Worm (Caenorhabditis elegans) whole organism, L1 larva: ENCODE data around the gene idpc-4.
A peak's percentile ranks its signal among the peaks of the same experiment; 100 is the strongest.

Source experiments
- C16A3.4 ChIP-seq: fragments of 150-350 bp; optimal IDR thresholded peaks from 2 replicates; lab custom pipeline; 2014; ENCODE audit warnings: missing biosample characterization, missing genetic modification characterization
- Y116A8C.19 ChIP-seq: sonication (generic microtip); optimal IDR thresholded peaks from 2 replicates; lab custom pipeline; 2016; ENCODE audit warnings: missing compliant biosample characterization, missing genetic modification characterization, borderline replicate concordance
- ama-1 ChIP-seq: fragments of 150-350 bp; optimal IDR thresholded peaks from 2 replicates; lab custom pipeline; 2014
- blmp-1 ChIP-seq: fragments of 150-350 bp; optimal IDR thresholded peaks from 2 replicates; lab custom pipeline; 2014; ENCODE audit warnings: missing biosample characterization, missing genetic modification characterization
- ceh-63 ChIP-seq: fragments of 200-800 bp; sonication (Bioruptor generic); optimal IDR thresholded peaks from 2 replicates; lab custom pipeline; 2018; ENCODE audit warnings: mild to moderate bottlenecking, missing genetic modification characterization, missing compliant biosample characterization
- ceh-8 ChIP-seq: fragments of 200-800 bp; sonication (Bioruptor generic); optimal IDR thresholded peaks from 2 replicates; lab custom pipeline; 2018; ENCODE audit warnings: mild to moderate bottlenecking, missing genetic modification characterization, moderate library complexity, missing compliant biosample characterization
- ceh-82 ChIP-seq, 3 experiments: fragments of 150-350 bp in 1 of 3; sonication (generic microtip) in 2 of 3; optimal IDR thresholded peaks; 2 replicates each; lab custom pipeline; 2014 to 2017; ENCODE audit warnings: missing biosample characterization in 3 of 3, missing genetic modification characterization in 3 of 3
- ces-1 ChIP-seq: fragments of 150-350 bp; optimal IDR thresholded peaks from 2 replicates; lab custom pipeline; 2014; ENCODE audit warnings: missing biosample characterization, missing genetic modification reagents, missing genetic modification characterization
- dpl-1 ChIP-seq, 3 experiments: fragments of 150-350 bp in 2 of 3; sonication (generic microtip) in 1 of 3; optimal IDR thresholded peaks; 2 replicates each; lab custom pipeline; 2014 to 2017; ENCODE audit warnings: missing biosample characterization in 3 of 3, missing genetic modification characterization in 3 of 3, missing genetic modification reagents in 3 of 3
- dsc-1 ChIP-seq: sonication (generic microtip); optimal IDR thresholded peaks from 2 replicates; lab custom pipeline; 2016; ENCODE audit warnings: mild to moderate bottlenecking, missing genetic modification characterization, missing compliant biosample characterization
- efl-1 ChIP-seq, 4 experiments: fragments of 150-350 bp; optimal IDR thresholded peaks in 3 of 4; peaks in 1 of 4; 1 replicate in 1 of 4; 2 replicates in 3 of 4; lab custom pipeline; 2014; ENCODE audit warnings: missing biosample characterization in 2 of 4, missing genetic modification characterization in 2 of 4, missing genetic modification reagents in 2 of 4
- egl-13 ChIP-seq: sonication (generic microtip); optimal IDR thresholded peaks from 2 replicates; lab custom pipeline; 2016; ENCODE audit warnings: missing genotype, missing genetic modification reagents, missing genetic modification characterization, missing compliant biosample characterization
- egl-27 ChIP-seq, 2 experiments: fragments of 150-350 bp in 1 of 2; sonication (generic microtip); optimal IDR thresholded peaks; 3 replicates each; lab custom pipeline; 2017 to 2018; ENCODE audit warnings: missing biosample characterization in 2 of 2, missing genetic modification characterization in 2 of 2, missing genetic modification reagents in 2 of 2
- elt-3 ChIP-seq, 6 experiments: fragments of 150-350 bp in 1 of 6; sonication (generic microtip); optimal IDR thresholded peaks; 2 replicates each; lab custom pipeline; 2017 to 2018; ENCODE audit warnings: missing biosample characterization in 6 of 6, missing genetic modification characterization in 6 of 6, inconsistent platforms in 1 of 6
- fkh-10 ChIP-seq: sonication (generic microtip); optimal IDR thresholded peaks from 2 replicates; lab custom pipeline; 2017; ENCODE audit warnings: missing biosample characterization, missing genetic modification reagents, missing genetic modification characterization
- fkh-4 ChIP-seq: sonication (generic microtip); optimal IDR thresholded peaks from 2 replicates; lab custom pipeline; 2016; ENCODE audit warnings: missing compliant biosample characterization, missing genetic modification characterization, borderline replicate concordance
- fkh-8 ChIP-seq: sonication (generic microtip); optimal IDR thresholded peaks from 2 replicates; lab custom pipeline; 2016; ENCODE audit warnings: mild to moderate bottlenecking, missing genetic modification characterization, missing compliant biosample characterization
- grh-1 ChIP-seq: fragments of 200-800 bp; sonication (Bioruptor generic); IDR thresholded peaks from 2 replicates; pipeline ENCODE4 v1.3.6; 2022; ENCODE audit warnings: missing genetic modification reagents, missing genetic modification characterization, missing compliant biosample characterization
- irx-1 ChIP-seq: sonication (generic microtip); optimal IDR thresholded peaks from 2 replicates; lab custom pipeline; 2016; ENCODE audit warnings: missing genetic modification characterization, missing compliant biosample characterization
- lin-13 ChIP-seq: fragments of 150-350 bp; optimal IDR thresholded peaks from 2 replicates; lab custom pipeline; 2014; ENCODE audit warnings: missing biosample characterization, missing genetic modification reagents, missing genetic modification characterization
- lin-14 ChIP-seq: fragments of 200-800 bp; sonication (Bioruptor generic); optimal IDR thresholded peaks from 2 replicates; lab custom pipeline; 2018; ENCODE audit warnings: mild to moderate bottlenecking, missing genetic modification characterization, moderate library complexity, missing compliant biosample characterization
- lin-35 ChIP-seq, 2 experiments: fragments of 150-350 bp; optimal IDR thresholded peaks; 2 replicates each; lab custom pipeline; 2014; ENCODE audit warnings: missing biosample characterization in 2 of 2, missing genetic modification characterization in 2 of 2, missing genetic modification reagents in 2 of 2
- lsy-2 ChIP-seq, 2 experiments: fragments of 150-350 bp; optimal IDR thresholded peaks; 2 replicates each; lab custom pipeline; 2014; ENCODE audit warnings: missing biosample characterization in 2 of 2, missing genetic modification characterization in 2 of 2
- mdl-1 ChIP-seq, 2 experiments: fragments of 150-350 bp; optimal IDR thresholded peaks; 2 replicates each; lab custom pipeline; 2014 to 2017; ENCODE audit warnings: missing biosample characterization in 2 of 2, missing genetic modification characterization in 2 of 2, inconsistent platforms in 1 of 2
- nhr-19 ChIP-seq: fragments of 200-800 bp; sonication (Bioruptor generic); conservative IDR thresholded peaks from 2 replicates; pipeline ENCODE4 v1.3.6; 2022; ENCODE audit warnings: missing genetic modification characterization, missing compliant biosample characterization
- nhr-71 ChIP-seq: sonication (generic microtip); optimal IDR thresholded peaks from 2 replicates; lab custom pipeline; 2016; ENCODE audit warnings: mild to moderate bottlenecking, missing genetic modification characterization, moderate library complexity, missing compliant biosample characterization
- nhr-85 ChIP-seq: sonication (generic microtip); peaks from one replicate; lab custom pipeline; 2016; ENCODE audit warnings: missing genetic modification characterization, inconsistent platforms, missing compliant biosample characterization
- pag-3 ChIP-seq: sonication (generic microtip); optimal IDR thresholded peaks from 2 replicates; lab custom pipeline; 2017; ENCODE audit warnings: missing genetic modification characterization, mild to moderate bottlenecking, missing compliant biosample characterization, antibody characterized with exemption, borderline replicate concordance; ENCODE audit not compliant: insufficient read depth
- pax-3 ChIP-seq: fragments of 200-800 bp; sonication (Bioruptor generic); optimal IDR thresholded peaks from 2 replicates; lab custom pipeline; 2018; ENCODE audit warnings: mild to moderate bottlenecking, missing genetic modification characterization, moderate library complexity, missing compliant biosample characterization
- pqm-1 ChIP-seq: sonication (generic microtip); optimal IDR thresholded peaks from 3 replicates; lab custom pipeline; 2017; ENCODE audit warnings: missing biosample characterization, missing genetic modification characterization
- rnt-1 ChIP-seq: sonication (generic microtip); optimal IDR thresholded peaks from 2 replicates; lab custom pipeline; 2016; ENCODE audit warnings: mild to moderate bottlenecking, missing genetic modification characterization, moderate library complexity, missing compliant biosample characterization
- skn-1 ChIP-seq: fragments of 150-350 bp; optimal IDR thresholded peaks from 2 replicates; lab custom pipeline; 2014; ENCODE audit warnings: missing biosample characterization, missing genetic modification characterization
- snu-23 ChIP-seq: sonication (generic microtip); optimal IDR thresholded peaks from 2 replicates; lab custom pipeline; 2016; ENCODE audit warnings: missing genetic modification characterization, missing compliant biosample characterization
- sox-4 ChIP-seq: sonication (generic microtip); optimal IDR thresholded peaks from 2 replicates; lab custom pipeline; 2016; ENCODE audit warnings: missing genetic modification characterization, missing compliant biosample characterization
- swsn-7 ChIP-seq: sonication (generic microtip); optimal IDR thresholded peaks from 2 replicates; lab custom pipeline; 2016; ENCODE audit warnings: missing genetic modification characterization, missing compliant biosample characterization
- tbx-2 ChIP-seq: sonication (generic microtip); optimal IDR thresholded peaks from 2 replicates; lab custom pipeline; 2016; ENCODE audit warnings: missing genetic modification characterization, missing compliant biosample characterization
- unc-130 ChIP-seq: fragments of 150-350 bp; optimal IDR thresholded peaks from 2 replicates; lab custom pipeline; 2017; ENCODE audit warnings: missing biosample characterization, missing genetic modification characterization, inconsistent platforms
- unc-30 ChIP-seq: sonication (generic microtip); optimal IDR thresholded peaks from 2 replicates; lab custom pipeline; 2017; ENCODE audit warnings: missing biosample characterization, missing genetic modification characterization
- unc-86 ChIP-seq: sonication (generic microtip); optimal IDR thresholded peaks from 2 replicates; lab custom pipeline; 2016; ENCODE audit warnings: missing genetic modification characterization, missing compliant biosample characterization
- xbp-1 ChIP-seq: sonication (generic microtip); optimal IDR thresholded peaks from 2 replicates; lab custom pipeline; 2016; ENCODE audit warnings: missing genetic modification characterization, missing compliant biosample characterization
- zag-1 ChIP-seq: fragments of 150-350 bp; optimal IDR thresholded peaks from 2 replicates; lab custom pipeline; 2014; ENCODE audit warnings: missing biosample characterization, missing genetic modification characterization
- zip-4 ChIP-seq: fragments of 200-800 bp; sonication (Bioruptor generic); optimal IDR thresholded peaks from 2 replicates; lab custom pipeline; 2018; ENCODE audit warnings: mild to moderate bottlenecking, missing genetic modification characterization, moderate library complexity, missing compliant biosample characterization
- ztf-11 ChIP-seq, 2 experiments: sonication (generic microtip); optimal IDR thresholded peaks; 2 replicates each; lab custom pipeline; 2016 to 2017; ENCODE audit warnings: missing genetic modification characterization in 2 of 2, missing biosample characterization in 1 of 2, missing compliant biosample characterization in 1 of 2
- ztf-4 ChIP-seq: fragments of 150-350 bp; optimal IDR thresholded peaks from 2 replicates; lab custom pipeline; 2014; ENCODE audit warnings: missing biosample characterization, missing genetic modification characterization

idpc-4 gene

DNA sequence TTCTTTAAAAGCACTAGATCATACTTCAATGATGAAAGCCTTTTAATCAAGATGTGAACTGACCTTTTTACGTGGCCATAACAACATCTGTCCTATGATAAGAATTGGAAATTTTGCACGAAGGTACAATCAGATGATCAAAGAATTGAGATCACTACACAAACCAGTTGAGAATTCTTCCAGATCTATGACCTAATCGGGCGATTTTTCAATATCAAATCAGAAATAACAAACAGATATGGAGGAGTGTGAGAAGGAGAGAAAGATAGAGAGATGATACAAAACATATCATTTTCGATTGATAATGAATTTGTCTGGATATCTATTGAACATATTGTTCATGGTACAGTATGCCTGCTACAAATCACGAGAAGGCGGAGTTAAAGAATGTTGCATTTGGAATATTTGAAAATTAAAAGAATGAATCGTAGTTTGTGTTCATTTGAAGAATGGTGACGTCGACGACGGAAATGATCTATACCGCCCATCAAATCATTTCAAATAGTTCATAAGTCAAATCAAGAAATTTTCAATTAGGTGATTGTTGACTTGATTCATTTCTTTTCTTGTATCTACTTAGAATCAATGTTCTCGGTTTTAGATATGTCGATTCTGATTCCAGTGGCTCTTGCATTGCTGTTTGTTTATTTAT lies 29.1 kb downstream of the idpc-4 start, which contains the start of gene cyp-29A4 (continued):
- TF ChIP-seq ceh-8 (no peak), unc-86 (tag; lab: Kevin White, UChicago) (no peak), dsc-1 (tag; lab: Kevin White, UChicago) (no peak), irx-1 (tag; lab: Kevin White, UChicago) (no peak), blmp-1 (tag; lab: Kevin White, UChicago) (peak; percentile 58), pax-3 (no peak), sox-4 (tag; lab: Kevin White, UChicago) (no peak), dpl-1 (GFP tag; optimal IDR thresholded peaks at IDR 0.05; lab: Kevin White, UChicago) (no peak), egl-27 (tag; optimal IDR thresholded peaks at IDR 0.05; lab: Kevin White, UChicago) (no peak), egl-13 (tag; lab: Kevin White, UChicago) (no peak), lin-13 (no peak), zag-1 (tag; lab: Kevin White, UChicago) (no peak), rnt-1 (tag; lab: Kevin White, UChicago) (no peak), lin-35 (GFP tag; optimal IDR thresholded peaks at IDR 0.05; lab: Kevin White, UChicago) (peak in 1 of 2 experiments; percentile 29), pag-3 (tag; lab: Kevin White, UChicago) (no peak)
- TF ChIP-seq, all 84 proteins: peak for 11

DNA sequence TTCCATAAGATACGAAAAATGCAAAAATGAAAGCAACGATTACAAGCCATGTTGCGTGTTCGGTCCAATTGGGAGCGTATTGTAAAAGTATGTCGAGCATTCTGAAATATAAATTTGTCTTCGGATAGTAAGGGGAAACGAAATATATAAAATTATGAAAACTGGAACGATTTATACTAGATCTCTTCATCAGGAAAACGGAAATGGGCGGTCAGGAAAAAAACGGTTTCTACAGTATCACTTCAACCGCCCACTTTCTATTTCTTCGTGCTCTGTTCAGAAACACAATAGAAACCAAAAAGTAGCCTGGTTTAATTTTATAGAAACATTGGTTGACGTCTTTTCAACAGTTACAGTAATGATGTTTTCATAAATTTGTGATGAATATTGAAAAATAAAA lies 36.3 kb downstream of the idpc-4 start, which contains the start of gene pitr-4:
Gene pitr-4 (minus strand): TSS at position 101 of the 400 bp plus-strand sequence.
- TF ChIP-seq ama-1 (no peak), C16A3.4 (tag; lab: Kevin White, UChicago) (no peak), ztf-11 (tag; optimal IDR thresholded peaks at IDR 0.05; lab: Kevin White, UChicago) (no peak), nhr-19 (GFP tag; lab: Robert Waterston, UW) (no peak), dpl-1 (GFP tag; optimal IDR thresholded peaks at IDR 0.05; lab: Kevin White, UChicago) (no peak), snu-23 (GFP tag; lab: Kevin White, UChicago) (no peak), Y116A8C.19 (tag; lab: Kevin White, UChicago) (no peak), pqm-1 (tag; lab: Kevin White, UChicago) (no peak), ceh-63 (GFP tag; lab: Kevin White, UChicago) (no peak), unc-130 (tag; lab: Kevin White, UChicago) (no peak), zag-1 (tag; lab: Kevin White, UChicago) (no peak), unc-30 (tag; lab: Kevin White, UChicago) (no peak), grh-1 (GFP tag; lab: Robert Waterston, UW) (no peak), egl-13 (tag; lab: Kevin White, UChicago) (no peak), ceh-82 (tag; optimal IDR thresholded peaks at IDR 0.05; lab: Kevin White, UChicago) (no peak), sox-4 (tag; lab: Kevin White, UChicago) (no peak), ceh-8 (no peak), elt-3 (tag; optimal IDR thresholded peaks at IDR 0.05; lab: Kevin White, UChicago) (no peak), zip-4 (GFP tag; lab: Kevin White, UChicago) (no peak), ztf-4 (no peak)

DNA sequence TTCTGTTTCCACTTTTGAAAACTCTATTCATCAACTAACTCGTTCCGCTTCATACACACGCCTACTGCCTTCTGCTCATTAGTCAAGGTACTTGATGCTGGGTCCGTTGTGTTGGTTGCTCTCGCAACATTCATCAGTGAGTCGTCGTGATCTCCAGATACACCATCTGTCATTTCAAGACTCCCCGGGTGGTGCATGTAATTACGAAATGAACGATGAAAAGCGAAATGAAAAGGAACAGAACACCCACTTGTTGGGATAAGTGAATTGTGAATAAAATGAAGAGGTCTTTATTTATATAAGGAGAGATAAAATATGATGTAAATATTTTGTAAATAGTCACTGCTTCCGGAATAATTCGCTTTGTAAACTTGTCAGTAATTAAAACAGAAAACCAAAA lies 38.7 kb downstream of the idpc-4 start:
- TF ChIP-seq snu-23 (GFP tag; lab: Kevin White, UChicago) (no peak), efl-1 (optimal IDR thresholded peaks at IDR 0.05; lab: Kevin White, UChicago) (no peak), efl-1 (GFP tag; optimal IDR thresholded peaks at IDR 0.05 in 1 of 2; lab: Kevin White, UChicago) (peak in 1 of 2 experiments; percentile 28)

DNA sequence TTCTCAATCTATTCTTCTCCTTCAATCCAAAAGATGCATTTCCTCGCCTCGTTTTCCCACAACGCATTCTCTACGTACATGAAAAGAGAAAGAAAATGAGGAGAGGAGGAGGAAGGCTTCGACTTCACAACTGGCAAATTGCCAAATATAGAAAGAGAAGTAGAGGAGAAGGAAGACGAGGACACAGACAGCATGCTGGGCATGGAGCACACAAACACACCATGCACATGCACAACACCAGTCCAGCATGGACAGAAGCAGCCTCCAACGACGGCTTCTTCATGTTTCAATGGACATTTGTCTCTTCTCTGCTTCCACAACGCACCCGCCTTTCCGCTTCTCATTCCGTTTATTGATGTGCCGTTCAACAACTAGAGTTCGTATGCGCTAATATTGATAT lies 39.4 kb downstream of the idpc-4 start:
- TF ChIP-seq ceh-82 (tag; optimal IDR thresholded peaks at IDR 0.05; lab: Kevin White, UChicago) (peak in 2 of 3 experiments; percentile 36 to 64), efl-1 (optimal IDR thresholded peaks at IDR 0.05; lab: Kevin White, UChicago) (peak; percentile 9 to 19), efl-1 (GFP tag; optimal IDR thresholded peaks at IDR 0.05 in 1 of 2; lab: Kevin White, UChicago) (no peak), snu-23 (GFP tag; lab: Kevin White, UChicago) (peak; percentile 13), nhr-71 (tag; lab: Kevin White, UChicago) (peak; percentile 23), swsn-7 (tag; lab: Kevin White, UChicago) (peak; percentile 18), lin-14 (peak; percentile 84), fkh-4 (no peak), xbp-1 (tag; lab: Kevin White, UChicago) (no peak), nhr-85 (tag; lab: Kevin White, UChicago) (no peak), lsy-2 (tag; optimal IDR thresholded peaks at IDR 0.05; lab: Kevin White, UChicago) (peak in 1 of 2 experiments; percentile 43), skn-1 (tag; lab: Kevin White, UChicago) (no peak), fkh-10 (GFP tag; lab: Kevin White, UChicago) (peak; percentile 68), lin-13 (no peak), pqm-1 (tag; lab: Kevin White, UChicago) (no peak), tbx-2 (tag; lab: Kevin White, UChicago) (peak; percentile 38), ces-1 (GFP tag; lab: Kevin White, UChicago) (no peak), mdl-1 (tag; optimal IDR thresholded peaks at IDR 0.05; lab: Kevin White, UChicago) (no peak), lin-35 (GFP tag; optimal IDR thresholded peaks at IDR 0.05; lab: Kevin White, UChicago) (peak in 1 of 2 experiments; percentile 38), fkh-8 (peak; percentile 71)
